Worm (Caenorhabditis elegans): ENCODE data around the gene F54D8.10.

ce11 chrIII:5074398-5074797 is 20.2 kb upstream of the F54D8.10 start, which contains the start of gene ttbk-6:
- TF ChIP-seq med-1 (GFP tag; optimal IDR thresholded peaks at IDR 0.05; ENCODE audit: insufficient read depth): no peak
- no peak for TF ChIP-seq ztf-29 (GFP tag; IDR thresholded peaks at IDR 0.05)
- TF ChIP-seq klf-2 (GFP tag; conservative IDR thresholded peaks at IDR 0.05): no peak
- no peak for TF ChIP-seq flt-1 (GFP tag; IDR thresholded peaks at IDR 0.05)
- TF ChIP-seq ztf-23 (GFP tag; IDR thresholded peaks at IDR 0.05): no peak
- TF ChIP-seq T22C8.4 (GFP tag; IDR thresholded peaks at IDR 0.05): no peak

Measured in whole organism, midembryonic.